Fruit fly (Drosophila melanogaster) whole organism, embryonic: ENCODE measurements around the gene Rab30.

Source experiments
- Bgb ChIP-seq: fragments of 200-800 bp; sonication (Bioruptor generic); IDR thresholded peaks from 2 replicates; pipeline ENCODE4 v1.3.6; 2022; ENCODE audit warnings: missing biosample characterization, missing genetic modification characterization; ENCODE audit not compliant: partially characterized antibody
- BtbVII ChIP-seq: fragments of 200-800 bp; sonication (Bioruptor generic); optimal IDR thresholded peaks from 3 replicates; lab custom pipeline; 2017; ENCODE audit warnings: missing biosample characterization, mild to moderate bottlenecking, missing genetic modification characterization
- CG10147 ChIP-seq: fragments of 200-800 bp; sonication (Bioruptor generic); optimal IDR thresholded peaks from 2 replicates; lab custom pipeline; 2019; ENCODE audit warnings: missing biosample characterization, mild to moderate bottlenecking, missing genetic modification characterization, moderate library complexity
- CG11398 ChIP-seq: fragments of 200-800 bp; sonication (Bioruptor generic); optimal IDR thresholded peaks from 2 replicates; lab custom pipeline; 2016; ENCODE audit warnings: missing biosample characterization, missing genetic modification characterization
- CG11695 ChIP-seq: fragments of 200-800 bp; sonication (Bioruptor generic); IDR thresholded peaks from 3 replicates; pipeline ENCODE4 v1.3.6; 2022; ENCODE audit warnings: missing biosample characterization, missing genetic modification characterization
- CG12744 ChIP-seq: fragments of 200-800 bp; sonication (Bioruptor generic); optimal IDR thresholded peaks from 2 replicates; lab custom pipeline; 2016; ENCODE audit warnings: missing biosample characterization, missing genetic modification characterization
- CG13287 ChIP-seq: fragments of 200-800 bp; sonication (Bioruptor generic); IDR thresholded peaks from 2 replicates; pipeline ENCODE4 v1.3.6; 2022; ENCODE audit warnings: missing biosample characterization, missing genetic modification characterization; ENCODE audit not compliant: partially characterized antibody
- CG14014 ChIP-seq: fragments of 200-800 bp; sonication (Bioruptor generic); IDR thresholded peaks from 2 replicates; pipeline ENCODE4 v1.3.6; 2022; ENCODE audit warnings: missing biosample characterization, missing genetic modification characterization
- CG14710 ChIP-seq: fragments of 200-800 bp; sonication (Bioruptor generic); optimal IDR thresholded peaks from 3 replicates; lab custom pipeline; 2019; ENCODE audit warnings: missing biosample characterization, mild to moderate bottlenecking, missing genetic modification characterization, moderate library complexity
- CG14965 ChIP-seq: fragments of 200-800 bp; sonication (Bioruptor generic); optimal IDR thresholded peaks from 2 replicates; lab custom pipeline; 2016; ENCODE audit warnings: missing biosample characterization, missing genetic modification characterization, borderline replicate concordance
- CG16815 ChIP-seq: fragments of 200-800 bp; sonication (Bioruptor generic); optimal IDR thresholded peaks from 3 replicates; lab custom pipeline; 2017; ENCODE audit warnings: missing biosample characterization, mild to moderate bottlenecking, missing genetic modification characterization
- CG17359 ChIP-seq: fragments of 200-800 bp; sonication (Bioruptor generic); optimal IDR thresholded peaks from 3 replicates; lab custom pipeline; 2018; ENCODE audit warnings: missing biosample characterization, mild to moderate bottlenecking, missing genetic modification characterization, moderate library complexity
- CG17612 ChIP-seq: fragments of 200-800 bp; sonication (Bioruptor generic); IDR thresholded peaks from 2 replicates; pipeline ENCODE4 v1.3.6; 2022; ENCODE audit warnings: missing biosample characterization, missing genetic modification characterization
- CG2875 ChIP-seq: fragments of 200-800 bp; sonication (Bioruptor generic); optimal IDR thresholded peaks from 2 replicates; lab custom pipeline; 2017; ENCODE audit warnings: missing biosample characterization, mild to moderate bottlenecking, missing genetic modification characterization, missing genetic modification reagents
- CG4328 ChIP-seq: fragments of 200-800 bp; sonication (Bioruptor generic); optimal IDR thresholded peaks from 3 replicates; lab custom pipeline; 2017; ENCODE audit warnings: missing biosample characterization, missing genetic modification reagents, missing genetic modification characterization
- CG4424 ChIP-seq: fragments of 200-800 bp; sonication (Bioruptor generic); optimal IDR thresholded peaks from 3 replicates; lab custom pipeline; 2016; ENCODE audit warnings: missing biosample characterization, missing genetic modification characterization
- CG4617 ChIP-seq: fragments of 200-800 bp; sonication (Bioruptor generic); optimal IDR thresholded peaks from 3 replicates; lab custom pipeline; 2016; ENCODE audit warnings: missing biosample characterization, missing genetic modification characterization, borderline replicate concordance
- CG4707 ChIP-seq: fragments of 200-800 bp; sonication (Bioruptor generic); optimal IDR thresholded peaks from 2 replicates; lab custom pipeline; 2018; ENCODE audit warnings: missing biosample characterization, mild to moderate bottlenecking, missing genetic modification characterization, moderate library complexity
- CG8089 ChIP-seq: fragments of 200-800 bp; sonication (Bioruptor generic); optimal IDR thresholded peaks from 3 replicates; lab custom pipeline; 2016; ENCODE audit warnings: missing biosample characterization, missing genetic modification characterization
- CG8281 ChIP-seq: fragments of 200-800 bp; sonication (Bioruptor generic); optimal IDR thresholded peaks from 2 replicates; lab custom pipeline; 2018; ENCODE audit warnings: missing biosample characterization, mild to moderate bottlenecking, missing genetic modification characterization, moderate library complexity
- CG8765 ChIP-seq: fragments of 200-800 bp; sonication (Bioruptor generic); IDR thresholded peaks from 2 replicates; pipeline ENCODE4 v1.3.6; 2022; ENCODE audit warnings: missing biosample characterization, missing genetic modification characterization
- CG9797 ChIP-seq: fragments of 200-800 bp; sonication (Bioruptor generic); optimal IDR thresholded peaks from 3 replicates; lab custom pipeline; 2018; ENCODE audit warnings: missing biosample characterization, mild to moderate bottlenecking, missing genetic modification characterization
- CHES-1-like ChIP-seq: fragments of 200-800 bp; sonication (Bioruptor generic); optimal IDR thresholded peaks from 2 replicates; lab custom pipeline; 2016; ENCODE audit warnings: missing biosample characterization, missing genetic modification characterization
- Camta ChIP-seq: fragments of 200-800 bp; sonication (Bioruptor generic); optimal IDR thresholded peaks from 2 replicates; lab custom pipeline; 2016; ENCODE audit warnings: missing biosample characterization, missing genetic modification characterization
- Ets65A ChIP-seq: fragments of 200-800 bp; sonication (Bioruptor generic); peaks from one replicate; lab custom pipeline; 2016; ENCODE audit warnings: missing biosample characterization, missing genetic modification characterization
- HHEX ChIP-seq: fragments of 200-800 bp; sonication (Bioruptor generic); optimal IDR thresholded peaks from 3 replicates; lab custom pipeline; 2017; ENCODE audit warnings: missing biosample characterization, mild to moderate bottlenecking, missing genetic modification characterization, missing genetic modification reagents
- HmgZ ChIP-seq: fragments of 200-800 bp; sonication (Bioruptor generic); optimal IDR thresholded peaks from 2 replicates; lab custom pipeline; 2018; ENCODE audit warnings: missing biosample characterization, mild to moderate bottlenecking, missing genetic modification characterization
- Jarid2 ChIP-seq: fragments of 200-800 bp; sonication (Bioruptor generic); optimal IDR thresholded peaks from 3 replicates; lab custom pipeline; 2017; ENCODE audit warnings: mild to moderate bottlenecking, missing biosample characterization, missing genetic modification reagents, missing genetic modification characterization
- Mes4 ChIP-seq: fragments of 200-800 bp; sonication (Bioruptor generic); optimal IDR thresholded peaks from 2 replicates; lab custom pipeline; 2016; ENCODE audit warnings: missing biosample characterization, missing genetic modification characterization
- NFAT ChIP-seq: fragments of 200-800 bp; sonication (Bioruptor generic); IDR thresholded peaks from 2 replicates; pipeline ENCODE4 v1.3.6; 2022; ENCODE audit warnings: missing biosample characterization, missing genetic modification characterization
- Pdp1 ChIP-seq, 2 experiments: fragments of 200-800 bp; sonication (Bioruptor generic); optimal IDR thresholded peaks; 3 replicates each; lab custom pipeline; 2016; ENCODE audit warnings: missing biosample characterization in 2 of 2, missing genetic modification characterization in 2 of 2, mild to moderate bottlenecking in 1 of 2, moderate library complexity in 1 of 2
- Rfx ChIP-seq: fragments of 200-800 bp; sonication (Bioruptor generic); IDR thresholded peaks from 2 replicates; pipeline ENCODE4 v1.3.6; 2022; ENCODE audit warnings: missing biosample characterization, missing genetic modification characterization
- Six4 ChIP-seq: fragments of 200-800 bp; sonication (Bioruptor generic); optimal IDR thresholded peaks from 2 replicates; lab custom pipeline; 2016; ENCODE audit warnings: missing biosample characterization, missing genetic modification characterization
- Usf ChIP-seq: fragments of 200-800 bp; sonication (Bioruptor generic); optimal IDR thresholded peaks from 2 replicates; lab custom pipeline; 2017; ENCODE audit warnings: missing genotype, missing biosample characterization, missing genetic modification characterization
- az2 ChIP-seq: fragments of 200-800 bp; sonication (Bioruptor generic); optimal IDR thresholded peaks from 3 replicates; lab custom pipeline; 2016; ENCODE audit warnings: missing biosample characterization, missing genetic modification characterization
- bowl ChIP-seq: fragments of 200-800 bp; sonication (Bioruptor generic); IDR thresholded peaks from 2 replicates; pipeline ENCODE4 v1.3.6; 2022; ENCODE audit warnings: missing biosample characterization, missing genetic modification characterization
- caup ChIP-seq: fragments of 200-800 bp; sonication (Bioruptor generic); optimal IDR thresholded peaks from 3 replicates; lab custom pipeline; 2017; ENCODE audit warnings: missing biosample characterization, mild to moderate bottlenecking, missing genetic modification characterization, moderate library complexity; ENCODE audit not compliant: severe bottlenecking
- cg ChIP-seq: fragments of 200-800 bp; sonication (Bioruptor generic); optimal IDR thresholded peaks from 3 replicates; lab custom pipeline; 2019; ENCODE audit warnings: missing biosample characterization, mild to moderate bottlenecking, missing genetic modification characterization, moderate library complexity
- dm ChIP-seq: fragments of 200-800 bp; sonication (Bioruptor generic); optimal IDR thresholded peaks from 3 replicates; lab custom pipeline; 2016; ENCODE audit warnings: missing biosample characterization, missing genetic modification characterization
- ewg ChIP-seq: fragments of 200-800 bp; sonication (Bioruptor generic); optimal IDR thresholded peaks from 3 replicates; lab custom pipeline; 2017; ENCODE audit warnings: mild to moderate bottlenecking, missing biosample characterization, missing genetic modification reagents, missing genetic modification characterization
- fd96Cb ChIP-seq: fragments of 200-800 bp; sonication (Bioruptor generic); optimal IDR thresholded peaks from 2 replicates; lab custom pipeline; 2018; ENCODE audit warnings: missing biosample characterization, mild to moderate bottlenecking, missing genetic modification characterization, moderate library complexity
- fru ChIP-seq: fragments of >200 bp; optimal IDR thresholded peaks from 2 replicates; lab custom pipeline; 2017
- insv ChIP-seq, 2 experiments: fragments of 200-800 bp; sonication (Bioruptor generic); optimal IDR thresholded peaks; 3 replicates each; lab custom pipeline; 2016 to 2018; ENCODE audit warnings: missing biosample characterization in 2 of 2, missing genetic modification characterization in 2 of 2
- klu ChIP-seq: fragments of 200-800 bp; sonication (Bioruptor generic); IDR thresholded peaks from 2 replicates; pipeline ENCODE4 v1.3.6; 2022; ENCODE audit warnings: missing biosample characterization, missing genetic modification characterization
- mirr ChIP-seq: fragments of 200-800 bp; sonication (Bioruptor generic); optimal IDR thresholded peaks from 3 replicates; lab custom pipeline; 2018; ENCODE audit warnings: missing biosample characterization, mild to moderate bottlenecking, missing genetic modification characterization
- rib ChIP-seq: fragments of 200-800 bp; sonication (Bioruptor generic); IDR thresholded peaks from 2 replicates; pipeline ENCODE4 v1.3.6; 2022; ENCODE audit warnings: missing biosample characterization, missing genetic modification characterization
- slbo ChIP-seq: fragments of 200-800 bp; sonication (Bioruptor generic); IDR thresholded peaks from 2 replicates; pipeline ENCODE4 v1.3.6; 2022; ENCODE audit warnings: missing biosample characterization, missing genetic modification characterization
- trh ChIP-seq: fragments of 200-800 bp; sonication (Bioruptor generic); optimal IDR thresholded peaks from 2 replicates; lab custom pipeline; 2016; ENCODE audit warnings: missing biosample characterization, missing genetic modification characterization
- yki ChIP-seq: fragments of >200 bp; optimal IDR thresholded peaks from 3 replicates; lab custom pipeline; 2018

The Rab30 gene

DNA sequence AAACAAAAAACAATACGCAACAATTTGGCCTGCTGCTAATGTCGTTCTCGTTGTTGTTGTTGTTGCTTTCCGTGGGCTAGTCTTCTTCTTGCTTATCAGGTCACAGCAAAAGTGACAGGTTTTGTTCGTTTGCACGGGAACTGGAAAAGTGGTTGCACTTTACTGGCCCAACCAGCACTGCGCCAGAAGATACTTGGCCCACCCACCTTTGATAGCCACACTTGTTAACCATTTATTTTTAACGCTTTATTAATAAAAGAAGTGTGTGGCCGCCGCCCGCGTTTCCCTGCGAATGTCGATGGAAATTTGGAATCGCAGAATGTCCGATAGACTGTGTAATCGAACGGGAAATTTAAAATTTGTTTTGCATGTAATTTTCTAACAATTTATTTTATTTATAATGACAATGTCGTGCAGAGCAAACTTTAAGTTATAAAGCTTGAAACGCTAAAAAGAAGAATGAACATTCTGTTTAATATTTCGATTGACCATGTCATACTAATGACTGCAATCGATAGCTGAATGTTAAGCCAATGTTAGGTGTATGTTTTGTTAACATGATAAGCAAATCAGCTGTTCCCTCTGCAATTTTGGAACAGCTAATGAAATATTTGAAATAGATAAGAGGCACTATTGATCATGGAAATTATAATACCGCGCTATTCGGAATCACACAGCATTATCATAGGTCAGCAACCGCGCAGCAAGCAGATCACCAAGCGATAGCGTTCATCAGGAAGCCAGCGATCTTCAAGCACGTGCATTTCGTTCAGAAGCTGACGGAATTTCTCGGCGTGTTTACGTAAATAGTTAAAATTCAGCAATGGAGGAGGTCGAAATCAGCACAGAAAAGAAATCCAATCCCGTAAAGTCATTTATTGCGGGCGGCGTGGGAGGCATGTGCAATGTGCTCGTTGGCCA is 5.2 kb downstream of the Rab30 start, which contains the start of the genes CG31908 and MME1 (continued):
- TF ChIP-seq Camta (GFP tag; lab: Kevin White, UChicago) (no peak), klu (GFP tag; lab: Robert Waterston, UW) (no peak), CG8089 (GFP tag; lab: Kevin White, UChicago) (no peak), CG4328 (GFP tag; lab: Kevin White, UChicago) (no peak), CG8281 (no peak), CG14965 (no peak), dm (GFP tag; lab: Kevin White, UChicago) (peak; percentile 56), fru (lab: Kevin White, UChicago) (no peak), bowl (GFP tag; lab: Robert Waterston, UW) (no peak), CG16815 (no peak), CG17612 (GFP tag; lab: Robert Waterston, UW) (no peak), CG2875 (no peak), slbo (GFP tag; lab: Robert Waterston, UW) (peak; percentile 45; the same call in 1 of the 2 replicates), BtbVII (GFP tag; lab: Kevin White, UChicago) (no peak), CG14710 (tag; lab: Kevin White, UChicago) (peak; percentile 46), ewg (GFP tag; lab: Kevin White, UChicago) (no peak), Pdp1 (GFP tag; optimal IDR thresholded peaks at IDR 0.05; lab: Kevin White, UChicago) (peak in 1 of 2 experiments; percentile 78), Six4 (GFP tag; lab: Kevin White, UChicago) (no peak), HHEX (GFP tag; lab: Kevin White, UChicago) (no peak), rib (no peak), CG4707 (GFP tag; lab: Kevin White, UChicago) (no peak), CG4424 (GFP tag; lab: Kevin White, UChicago) (peak; percentile 4), fd96Cb (tag; lab: Kevin White, UChicago) (no peak), Bgb (GFP tag; lab: Robert Waterston, UW) (peak; percentile 79), Jarid2 (no peak), Rfx (GFP tag; lab: Robert Waterston, UW) (peak; percentile 28; the same call in 1 of the 2 replicates), CHES-1-like (GFP tag; lab: Kevin White, UChicago) (peak; percentile 10), Ets65A (GFP tag; lab: Kevin White, UChicago) (peak; percentile 93), insv (GFP tag; optimal IDR thresholded peaks at IDR 0.05; lab: Kevin White, UChicago) (no peak), CG10147 (GFP tag; lab: Kevin White, UChicago) (no peak), cg (no peak), CG11695 (GFP tag; lab: Robert Waterston, UW) (no peak), CG14014 (GFP tag; lab: Robert Waterston, UW) (no peak), mirr (GFP tag; lab: Kevin White, UChicago) (no peak), HmgZ (tag; lab: Kevin White, UChicago) (peak; percentile 28), caup (GFP tag; lab: Kevin White, UChicago) (no peak), trh (GFP tag; lab: Kevin White, UChicago) (no peak), az2 (GFP tag; lab: Kevin White, UChicago) (peak; percentile 4), CG13287 (GFP tag; lab: Robert Waterston, UW) (peak; percentile 85), CG11398 (no peak), CG12744 (GFP tag; lab: Kevin White, UChicago) (no peak), Mes4 (GFP tag; lab: Kevin White, UChicago) (no peak), NFAT (GFP tag; lab: Robert Waterston, UW) (no peak), CG4617 (GFP tag; lab: Kevin White, UChicago) (peak; percentile 98), Usf (GFP tag; lab: Kevin White, UChicago) (no peak), yki (no peak), CG17359 (no peak), CG9797 (no peak), CG8765 (GFP tag; lab: Robert Waterston, UW) (no peak)
